Worm (Caenorhabditis elegans) whole organism, early embryonic: Measurements from ENCODE around the gene arl-3.

Source experiments
- B0310.2 ChIP-seq: sonication (generic microtip); optimal IDR thresholded peaks from 2 replicates; lab custom pipeline; 2016; ENCODE audit warnings: mild to moderate bottlenecking, missing genetic modification characterization, missing compliant biosample characterization
- F13C5.2 ChIP-seq: sonication (generic microtip); optimal IDR thresholded peaks from 2 replicates; lab custom pipeline; 2017; ENCODE audit warnings: mild to moderate bottlenecking, missing genetic modification characterization, inconsistent platforms, missing compliant biosample characterization
- aly-1 ChIP-seq: sonication (generic microtip); optimal IDR thresholded peaks from 2 replicates; lab custom pipeline; 2016; ENCODE audit warnings: missing genetic modification characterization, missing compliant biosample characterization
- ama-1 ChIP-seq: fragments of 150-350 bp; optimal IDR thresholded peaks from 2 replicates; lab custom pipeline; 2014
- ceh-13 ChIP-seq: fragments of 200-800 bp; sonication (Bioruptor generic); optimal IDR thresholded peaks from 2 replicates; lab custom pipeline; 2018; ENCODE audit warnings: mild to moderate bottlenecking, missing genetic modification characterization, missing compliant biosample characterization
- ceh-36 ChIP-seq: sonication (generic microtip); optimal IDR thresholded peaks from 2 replicates; lab custom pipeline; 2016; ENCODE audit warnings: missing genetic modification characterization, inconsistent platforms, missing compliant biosample characterization
- ets-7 ChIP-seq: sonication (generic microtip); optimal IDR thresholded peaks from 2 replicates; lab custom pipeline; 2016; ENCODE audit warnings: missing genotype, missing genetic modification characterization, missing compliant biosample characterization
- flt-1 ChIP-seq: fragments of 200-800 bp; sonication (Bioruptor generic); IDR thresholded peaks from 2 replicates; pipeline ENCODE4 v1.3.6; 2022; ENCODE audit warnings: missing genetic modification characterization, missing compliant biosample characterization
- hmbx-1 ChIP-seq: sonication (generic microtip); optimal IDR thresholded peaks from 2 replicates; lab custom pipeline; 2016; ENCODE audit warnings: mild to moderate bottlenecking, missing genetic modification characterization, missing compliant biosample characterization
- hmg-4 ChIP-seq: fragments of 200-800 bp; sonication (Bioruptor generic); optimal IDR thresholded peaks from 2 replicates; lab custom pipeline; 2018; ENCODE audit warnings: mild to moderate bottlenecking, missing genetic modification characterization, missing compliant biosample characterization
- hnd-1 ChIP-seq: sonication (generic microtip); optimal IDR thresholded peaks from 2 replicates; lab custom pipeline; 2016; ENCODE audit warnings: missing genetic modification characterization, missing compliant biosample characterization
- pes-1 ChIP-seq: fragments of 200-800 bp; sonication (Bioruptor generic); IDR thresholded peaks from 2 replicates; pipeline ENCODE4 v1.3.6; 2022; ENCODE audit warnings: missing genetic modification reagents, missing genetic modification characterization, missing compliant biosample characterization
- scrt-1 ChIP-seq: fragments of 200-800 bp; sonication (Bioruptor generic); IDR thresholded peaks from 2 replicates; pipeline ENCODE4 v1.3.6; 2022; ENCODE audit warnings: missing genetic modification characterization, missing compliant biosample characterization
- sea-1 ChIP-seq: fragments of 200-800 bp; sonication (Bioruptor generic); conservative IDR thresholded peaks from 2 replicates; pipeline ENCODE4 v1.3.6; 2022; ENCODE audit warnings: missing genetic modification characterization, missing compliant biosample characterization
- tbx-11 ChIP-seq: fragments of 200-800 bp; sonication (Bioruptor generic); IDR thresholded peaks from 2 replicates; pipeline ENCODE4 v1.3.6; 2022; ENCODE audit warnings: missing genetic modification characterization, missing compliant biosample characterization
- tbx-37 ChIP-seq: fragments of 200-800 bp; sonication (Bioruptor generic); conservative IDR thresholded peaks from 2 replicates; pipeline ENCODE4 v1.3.6; 2022; ENCODE audit warnings: missing genetic modification reagents, missing genetic modification characterization, missing compliant biosample characterization
- tra-4 ChIP-seq: sonication (generic microtip); optimal IDR thresholded peaks from 2 replicates; lab custom pipeline; 2017; ENCODE audit warnings: missing genetic modification characterization, missing compliant biosample characterization

arl-3 gene

DNA sequence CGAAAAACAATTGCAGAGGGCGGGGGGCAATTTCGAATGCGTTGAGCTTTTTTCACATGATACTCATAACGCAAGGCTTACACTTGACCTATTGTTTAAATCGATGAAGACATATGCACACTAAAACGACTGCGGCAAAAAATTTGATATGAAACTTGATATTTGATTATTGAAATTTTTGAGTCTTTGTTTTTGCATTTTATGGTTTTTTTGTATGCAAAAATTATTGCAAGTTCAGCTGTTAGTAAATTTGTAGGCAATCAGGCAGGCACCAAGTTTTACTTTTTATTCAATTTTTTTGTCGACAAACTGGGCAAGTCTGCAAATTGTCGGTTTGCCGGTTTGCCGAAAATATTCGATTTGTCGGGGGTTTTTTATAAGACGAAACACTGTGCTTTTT is at the start of gene arl-3:
Gene arl-3 (plus strand): TSS at position 301 of the 400 bp plus-strand sequence.
- TF ChIP-seq tbx-11: no peak
- TF ChIP-seq flt-1 (GFP tag; lab: Robert Waterston, UW): no peak
- no peak for TF ChIP-seq aly-1 (tag; lab: Kevin White, UChicago)
- TF ChIP-seq ceh-13 (GFP tag; lab: Kevin White, UChicago): no peak
- no peak for TF ChIP-seq pes-1
- TF ChIP-seq ceh-36 (tag; lab: Kevin White, UChicago): no peak
- TF ChIP-seq sea-1 (GFP tag; lab: Robert Waterston, UW): no peak

DNA sequence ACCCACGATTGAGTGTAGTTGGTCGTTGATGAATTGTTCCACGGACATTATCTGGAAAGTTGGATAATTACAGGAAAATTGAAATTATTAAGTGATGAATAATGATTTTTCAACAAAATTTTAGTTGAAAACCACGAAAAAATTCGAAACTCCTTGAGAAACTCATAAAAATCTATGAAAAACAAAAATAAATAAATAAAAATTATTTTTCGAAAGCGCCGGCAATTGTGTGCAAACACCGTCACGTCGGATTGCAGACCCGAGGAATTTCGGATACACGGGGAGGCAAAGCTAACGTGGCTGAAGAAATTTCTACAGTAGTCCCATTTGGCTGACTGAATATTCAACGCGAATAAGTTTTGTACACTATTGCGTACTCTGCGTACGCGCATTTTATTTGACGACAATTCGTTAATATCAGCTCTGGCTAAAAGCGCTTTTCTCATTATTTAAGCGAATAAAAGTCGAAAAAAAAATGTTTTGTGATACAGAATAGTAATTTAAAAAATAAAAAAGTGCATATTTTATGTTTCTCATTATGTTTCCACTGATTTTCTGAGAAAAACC is 44.6 kb upstream of the arl-3 start, which contains the start of gene mog-4:
Gene mog-4 (minus strand): TSS at position 51 of the 567 bp plus-strand sequence.
- TF ChIP-seq tbx-11 (peak; percentile 68), scrt-1 (GFP tag; lab: Robert Waterston, UW) (peak; percentile 69), F13C5.2 (tag; lab: Kevin White, UChicago) (peak; percentile 71), sea-1 (GFP tag; lab: Robert Waterston, UW) (peak; percentile 41; the same call in 1 of the 2 replicates), tbx-37 (GFP tag; lab: Robert Waterston, UW) (peak; percentile 91), pes-1 (peak; percentile 73)

DNA sequence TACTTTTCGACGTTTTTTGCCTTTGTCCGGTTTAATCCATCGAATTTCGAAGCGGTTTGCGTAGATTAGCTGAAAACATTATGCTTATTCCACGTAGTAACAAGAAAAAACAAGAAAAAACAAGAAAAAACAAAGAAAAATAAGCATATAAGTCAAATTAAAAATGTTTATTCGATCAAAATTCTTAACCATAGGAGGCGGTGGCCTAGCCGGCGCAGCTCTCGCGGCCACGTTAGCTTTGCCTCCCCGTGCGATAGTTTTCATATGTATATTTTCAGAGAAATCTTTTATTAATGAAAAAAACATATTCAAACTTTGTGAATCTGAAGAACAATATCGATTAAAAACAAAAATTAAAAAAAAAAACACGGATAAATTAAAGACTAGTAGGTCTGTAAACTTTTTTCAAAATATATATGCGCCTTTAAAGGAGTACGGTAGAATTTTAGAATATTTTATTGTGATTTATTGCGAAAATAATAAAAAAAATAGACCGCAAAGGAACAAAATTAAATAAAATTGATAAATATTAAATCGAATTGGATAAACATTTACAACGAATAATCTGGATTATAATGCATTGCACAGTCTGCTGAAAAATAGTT is 42.4 kb upstream of the arl-3 start:
- TF ChIP-seq tbx-37 (GFP tag; lab: Robert Waterston, UW): peak; percentile 46

DNA sequence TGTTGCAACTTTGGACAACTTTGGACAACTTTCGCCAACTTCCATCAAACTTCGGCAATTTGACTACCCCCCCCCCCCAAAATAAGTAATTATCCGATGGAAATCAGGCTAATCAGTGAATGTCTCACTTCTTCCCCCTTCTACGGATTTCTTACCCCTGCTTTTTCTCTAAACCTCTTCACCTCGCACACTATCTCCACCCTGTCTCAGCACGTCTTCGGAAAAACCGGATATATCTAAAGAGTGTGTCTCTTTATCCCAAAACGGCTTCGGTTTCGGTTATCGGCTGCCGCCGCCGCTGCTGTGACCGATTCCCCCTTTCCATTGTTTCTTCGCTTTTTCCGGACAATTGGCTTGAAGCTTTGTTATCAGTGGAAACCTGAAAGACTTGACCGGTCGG is 38.5 kb upstream of the arl-3 start:
- TF ChIP-seq sea-1 (GFP tag; lab: Robert Waterston, UW) (no peak), hmbx-1 (tag; lab: Kevin White, UChicago) (no peak), tra-4 (no peak), tbx-37 (GFP tag; lab: Robert Waterston, UW) (no peak), aly-1 (tag; lab: Kevin White, UChicago) (no peak), B0310.2 (tag; lab: Kevin White, UChicago) (no peak), hnd-1 (no peak), flt-1 (GFP tag; lab: Robert Waterston, UW) (no peak), scrt-1 (GFP tag; lab: Robert Waterston, UW) (no peak), tbx-11 (no peak), pes-1 (no peak), hmg-4 (no peak), ets-7 (tag; lab: Kevin White, UChicago) (no peak), F13C5.2 (tag; lab: Kevin White, UChicago) (no peak), ceh-13 (GFP tag; lab: Kevin White, UChicago) (no peak), ama-1 (lab: Kevin White, UChicago) (no peak), ceh-36 (tag; lab: Kevin White, UChicago) (no peak)

DNA sequence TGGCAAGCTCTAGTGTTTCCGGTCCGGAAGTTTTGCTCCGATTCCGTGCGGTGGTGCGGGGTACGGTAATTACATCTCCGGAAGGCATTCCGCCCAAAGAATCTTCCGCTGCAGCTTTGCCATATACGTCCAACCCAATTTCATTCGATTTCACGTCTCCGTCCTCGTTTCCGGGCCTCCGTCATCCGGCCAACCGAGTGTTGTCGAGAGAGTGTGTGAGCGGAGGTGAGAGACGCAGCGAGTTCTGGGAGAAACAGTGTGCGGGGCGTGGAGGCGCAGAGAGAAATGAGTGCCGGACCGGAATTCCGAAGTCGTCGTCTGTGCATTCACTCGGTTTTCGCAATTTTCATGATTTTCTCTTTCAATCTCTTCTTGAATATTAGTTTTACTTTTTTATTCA is 37.0 kb upstream of the arl-3 start:
- TF ChIP-seq pes-1: no peak
- peak; percentile 26 for TF ChIP-seq hmg-4
- TF ChIP-seq ceh-13 (GFP tag; lab: Kevin White, UChicago): no peak
- no peak for TF ChIP-seq hnd-1
- TF ChIP-seq tra-4: no peak
- no peak for TF ChIP-seq ama-1 (lab: Kevin White, UChicago)
- no peak for TF ChIP-seq ets-7 (tag; lab: Kevin White, UChicago)

DNA sequence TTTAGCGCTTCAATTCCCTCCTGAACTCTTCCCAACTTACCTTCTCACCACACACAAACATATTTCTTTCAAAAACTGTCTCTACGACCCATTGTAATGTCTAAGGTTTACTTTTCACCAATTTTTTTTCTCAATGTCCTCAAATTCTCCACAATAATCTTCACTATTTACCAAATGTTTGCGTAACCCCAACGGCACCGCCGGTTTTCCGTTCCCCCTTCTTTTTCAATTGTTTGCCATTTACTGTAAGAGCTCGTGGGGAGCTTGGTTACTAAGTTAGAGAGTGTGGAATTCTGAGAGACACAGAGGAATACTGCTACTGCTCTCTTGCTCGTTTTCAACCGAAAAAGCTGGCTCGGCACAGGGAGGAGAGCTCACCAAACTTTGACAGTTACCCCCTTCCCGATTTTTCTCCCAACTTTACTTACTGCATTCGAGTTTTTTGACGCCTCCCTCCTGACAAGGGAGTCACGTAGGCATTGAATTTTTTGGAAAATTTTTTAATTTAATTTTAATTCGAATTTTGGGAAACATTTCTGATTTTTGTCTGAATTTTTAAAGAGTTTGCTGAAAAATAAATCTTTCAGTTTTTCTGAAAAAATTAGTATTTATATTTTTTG is 35.6 kb upstream of the arl-3 start:
- TF ChIP-seq pes-1 (no peak), B0310.2 (tag; lab: Kevin White, UChicago) (no peak), hnd-1 (no peak), hmbx-1 (tag; lab: Kevin White, UChicago) (no peak), tra-4 (no peak), flt-1 (GFP tag; lab: Robert Waterston, UW) (no peak), aly-1 (tag; lab: Kevin White, UChicago) (no peak), ets-7 (tag; lab: Kevin White, UChicago) (no peak)

DNA sequence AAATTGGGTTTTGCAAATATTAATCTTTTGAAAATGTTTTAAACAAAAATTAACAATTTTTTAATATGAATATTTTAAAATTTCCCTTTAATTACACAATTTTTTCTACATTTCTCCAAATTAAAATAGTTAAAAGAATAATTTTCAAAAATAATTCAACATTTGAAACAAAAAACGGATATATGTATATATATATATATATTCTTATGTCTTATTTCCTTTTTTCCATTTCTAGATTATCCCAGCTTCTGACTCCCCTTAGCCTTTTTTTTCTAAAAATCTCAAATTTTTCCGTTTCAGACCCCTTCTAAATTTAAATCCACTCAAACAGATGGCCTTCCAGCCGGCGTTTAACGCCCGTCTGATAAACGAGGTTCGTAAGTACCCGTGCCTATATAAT is 33.0 kb upstream of the arl-3 start, which contains the start of gene madf-5:
Gene madf-5 (plus strand): TSS at position 301 of the 400 bp plus-strand sequence.
- TF ChIP-seq pes-1: no peak
- TF ChIP-seq tbx-37 (GFP tag; lab: Robert Waterston, UW): no peak
- TF ChIP-seq hmg-4: no peak

DNA sequence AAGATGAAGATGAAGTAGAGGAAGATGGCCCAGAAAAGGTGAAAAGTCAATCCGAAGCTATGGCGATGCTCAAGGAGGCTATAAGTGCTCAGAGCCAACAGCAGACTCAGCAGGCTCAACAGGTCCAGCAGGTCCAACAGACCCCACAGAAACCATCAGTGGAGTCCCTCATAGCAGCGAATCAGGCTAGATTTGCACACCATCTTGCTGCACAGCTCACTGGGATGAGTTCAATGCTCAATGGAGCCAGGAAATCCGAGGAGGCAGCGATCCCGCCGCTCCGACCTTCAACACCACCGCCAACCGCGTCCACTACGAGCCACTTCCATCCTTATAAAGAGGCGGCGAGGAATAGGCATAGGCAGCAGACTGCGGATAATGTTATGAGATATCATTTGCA is 31.5 kb upstream of the arl-3 start:
- no peak for TF ChIP-seq hmbx-1 (tag; lab: Kevin White, UChicago)
- no peak for TF ChIP-seq hmg-4
- no peak for TF ChIP-seq flt-1 (GFP tag; lab: Robert Waterston, UW)
- TF ChIP-seq sea-1 (GFP tag; lab: Robert Waterston, UW): no peak
- TF ChIP-seq ceh-13 (GFP tag; lab: Kevin White, UChicago): no peak

DNA sequence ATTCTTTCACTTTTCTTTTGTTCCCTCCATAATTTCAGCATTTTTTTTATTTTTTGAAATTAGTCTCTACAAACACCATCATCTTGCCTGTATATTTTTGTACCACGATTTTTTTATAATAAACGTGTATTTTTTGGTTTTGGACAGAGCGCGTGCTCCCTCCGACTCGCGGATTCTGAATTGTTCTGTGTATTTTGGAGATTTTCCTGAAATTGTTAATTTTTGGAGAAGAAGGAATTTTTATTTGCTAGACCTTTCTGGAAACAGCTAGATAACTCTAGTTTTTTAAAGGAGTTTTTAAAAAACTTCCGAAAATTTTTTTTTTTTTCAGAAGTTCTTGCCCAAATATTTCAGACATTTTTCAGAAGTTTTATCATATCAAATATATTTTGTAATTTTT is 29.8 kb upstream of the arl-3 start, which contains the start of gene C01G12.13:
Gene C01G12.13 (plus strand): TSS at position 301 of the 400 bp plus-strand sequence.
- no peak for TF ChIP-seq hnd-1
- TF ChIP-seq pes-1: no peak
- no peak for TF ChIP-seq B0310.2 (tag; lab: Kevin White, UChicago)
- no peak for TF ChIP-seq aly-1 (tag; lab: Kevin White, UChicago)
- no peak for TF ChIP-seq tbx-37 (GFP tag; lab: Robert Waterston, UW)
- TF ChIP-seq scrt-1 (GFP tag; lab: Robert Waterston, UW): no peak
- TF ChIP-seq tra-4: no peak
- TF ChIP-seq sea-1 (GFP tag; lab: Robert Waterston, UW): no peak
- TF ChIP-seq ama-1 (lab: Kevin White, UChicago): no peak
- TF ChIP-seq F13C5.2 (tag; lab: Kevin White, UChicago): no peak
- no peak for TF ChIP-seq ets-7 (tag; lab: Kevin White, UChicago)
- no peak for TF ChIP-seq tbx-11
- no peak for TF ChIP-seq ceh-13 (GFP tag; lab: Kevin White, UChicago)
- TF ChIP-seq hmbx-1 (tag; lab: Kevin White, UChicago): no peak
- TF ChIP-seq flt-1 (GFP tag; lab: Robert Waterston, UW): no peak
- no peak for TF ChIP-seq ceh-36 (tag; lab: Kevin White, UChicago)
- TF ChIP-seq hmg-4: no peak
